Worm (Caenorhabditis elegans) whole organism, L2 larva: ENCODE measurements around the gene F42G2.2.
A peak's percentile ranks its signal among the peaks of the same experiment; 100 is the strongest.

ENCODE experiments used
- C34F6.9 ChIP-seq: fragments of 150-350 bp; optimal IDR thresholded peaks from 2 replicates; lab custom pipeline; 2014; ENCODE audit warnings: missing biosample characterization, missing genetic modification characterization
- F13H6.1 ChIP-seq: sonication (generic microtip); optimal IDR thresholded peaks from 2 replicates; lab custom pipeline; 2016; ENCODE audit warnings: missing genetic modification characterization, missing compliant biosample characterization
- ZK546.5 ChIP-seq: sonication (generic microtip); optimal IDR thresholded peaks from 2 replicates; lab custom pipeline; 2017; ENCODE audit warnings: missing biosample characterization, missing genetic modification characterization
- alr-1 ChIP-seq: fragments of 150-350 bp; optimal IDR thresholded peaks from 2 replicates; lab custom pipeline; 2014; ENCODE audit warnings: missing biosample characterization, missing genetic modification characterization
- ceh-16 ChIP-seq: fragments of 150-350 bp; optimal IDR thresholded peaks from 2 replicates; lab custom pipeline; 2014; ENCODE audit warnings: missing biosample characterization, missing genetic modification characterization
- crh-2 ChIP-seq: sonication (generic microtip); optimal IDR thresholded peaks from 2 replicates; lab custom pipeline; 2017; ENCODE audit warnings: missing biosample characterization, missing genetic modification characterization
- egl-27 ChIP-seq: sonication (generic microtip); optimal IDR thresholded peaks from 3 replicates; lab custom pipeline; 2017; ENCODE audit warnings: missing biosample characterization, missing genetic modification reagents, missing genetic modification characterization
- elt-3 ChIP-seq: sonication (generic microtip); optimal IDR thresholded peaks from 2 replicates; lab custom pipeline; 2017; ENCODE audit warnings: missing biosample characterization, missing genetic modification characterization
- fos-1 ChIP-seq: fragments of 150-350 bp; optimal IDR thresholded peaks from 2 replicates; lab custom pipeline; 2014; ENCODE audit warnings: missing biosample characterization, missing genetic modification characterization
- gmeb-1 ChIP-seq: fragments of 150-350 bp; optimal IDR thresholded peaks from 2 replicates; lab custom pipeline; 2014; ENCODE audit warnings: missing biosample characterization, missing genetic modification characterization
- lin-11 ChIP-seq: fragments of 150-350 bp; sonication (generic microtip); optimal IDR thresholded peaks from 2 replicates; lab custom pipeline; 2014; ENCODE audit warnings: missing biosample characterization, missing genetic modification characterization, inconsistent platforms, mixed read lengths
- lin-13 ChIP-seq: fragments of 150-350 bp; optimal IDR thresholded peaks from 2 replicates; lab custom pipeline; 2014; ENCODE audit warnings: missing biosample characterization, missing genetic modification reagents, missing genetic modification characterization
- lin-39 ChIP-seq: fragments of 150-350 bp; optimal IDR thresholded peaks from 2 replicates; lab custom pipeline; 2014; ENCODE audit warnings: missing biosample characterization, missing genetic modification reagents, missing genetic modification characterization
- mbf-1 ChIP-seq: sonication (generic microtip); optimal IDR thresholded peaks from 2 replicates; lab custom pipeline; 2017; ENCODE audit warnings: missing biosample characterization, missing genetic modification characterization
- mdl-1 ChIP-seq, 2 experiments: fragments of 150-350 bp in 1 of 2; sonication (generic microtip) in 1 of 2; optimal IDR thresholded peaks; 2 replicates each; lab custom pipeline; 2017; ENCODE audit warnings: missing biosample characterization in 2 of 2, missing genetic modification characterization in 2 of 2
- nhr-10 ChIP-seq: sonication (generic microtip); optimal IDR thresholded peaks from 2 replicates; lab custom pipeline; 2017; ENCODE audit warnings: missing biosample characterization, missing genetic modification characterization
- nhr-12 ChIP-seq: fragments of 150-350 bp; optimal IDR thresholded peaks from 2 replicates; lab custom pipeline; 2014; ENCODE audit warnings: missing biosample characterization, missing genetic modification characterization
- nhr-129 ChIP-seq: fragments of 150-350 bp; optimal IDR thresholded peaks from 2 replicates; lab custom pipeline; 2014; ENCODE audit warnings: missing biosample characterization, missing genetic modification characterization
- nhr-21 ChIP-seq: fragments of 150-350 bp; optimal IDR thresholded peaks from 2 replicates; lab custom pipeline; 2014; ENCODE audit warnings: missing biosample characterization, missing genetic modification characterization
- nhr-23 ChIP-seq: fragments of 150-350 bp; optimal IDR thresholded peaks from 2 replicates; lab custom pipeline; 2014; ENCODE audit warnings: missing biosample characterization, missing genetic modification reagents, missing genetic modification characterization
- nhr-25 ChIP-seq: fragments of 150-350 bp; sonication (generic microtip); optimal IDR thresholded peaks from 3 replicates; lab custom pipeline; 2014; ENCODE audit warnings: missing biosample characterization, missing genetic modification characterization
- nhr-6 ChIP-seq: fragments of 150-350 bp; optimal IDR thresholded peaks from 2 replicates; lab custom pipeline; 2014; ENCODE audit warnings: missing biosample characterization, missing genetic modification characterization
- nhr-77 ChIP-seq: fragments of 150-350 bp; optimal IDR thresholded peaks from 2 replicates; lab custom pipeline; 2014; ENCODE audit warnings: missing biosample characterization, missing genetic modification characterization
- peb-1 ChIP-seq: fragments of 150-350 bp; optimal IDR thresholded peaks from 2 replicates; lab custom pipeline; 2014; ENCODE audit warnings: missing biosample characterization, missing genetic modification characterization
- skn-1 ChIP-seq: sonication (generic microtip); optimal IDR thresholded peaks from 2 replicates; lab custom pipeline; 2017; ENCODE audit warnings: missing biosample characterization, missing genetic modification characterization
- sma-3 ChIP-seq: sonication (generic microtip); optimal IDR thresholded peaks from 2 replicates; lab custom pipeline; 2016; ENCODE audit warnings: missing genetic modification reagents, missing genetic modification characterization, missing compliant biosample characterization
- sma-9 ChIP-seq, 2 experiments: fragments of 150-350 bp in 1 of 2; sonication (generic microtip) in 1 of 2; optimal IDR thresholded peaks; 2 replicates each; lab custom pipeline; 2014 to 2016; ENCODE audit warnings: missing genetic modification characterization in 2 of 2, mild to moderate bottlenecking in 1 of 2, missing biosample characterization in 1 of 2, missing compliant biosample characterization in 1 of 2, missing genetic modification reagents in 1 of 2, moderate library complexity in 1 of 2
- snpc-4 ChIP-seq: fragments of 150-350 bp; optimal IDR thresholded peaks from 2 replicates; lab custom pipeline; 2014; ENCODE audit warnings: missing biosample characterization, missing genetic modification characterization
- unc-39 ChIP-seq: fragments of 150-350 bp; optimal IDR thresholded peaks from 2 replicates; lab custom pipeline; 2014; ENCODE audit warnings: missing biosample characterization, missing genetic modification characterization
- unc-55 ChIP-seq: fragments of 150-350 bp; sonication (generic microtip); optimal IDR thresholded peaks from 3 replicates; lab custom pipeline; 2014; ENCODE audit warnings: missing biosample characterization, missing genetic modification reagents, missing genetic modification characterization
- unc-62 ChIP-seq: fragments of 150-350 bp; optimal IDR thresholded peaks from 2 replicates; lab custom pipeline; 2014; ENCODE audit warnings: missing biosample characterization, missing genetic modification reagents, missing genetic modification characterization
- zag-1 ChIP-seq: fragments of 150-350 bp; optimal IDR thresholded peaks from 2 replicates; lab custom pipeline; 2014; ENCODE audit warnings: missing biosample characterization, missing genetic modification characterization
- ztf-11 ChIP-seq: sonication (generic microtip); optimal IDR thresholded peaks from 2 replicates; lab custom pipeline; 2017; ENCODE audit warnings: missing biosample characterization, missing genetic modification characterization
- ztf-4 ChIP-seq: fragments of 150-350 bp; optimal IDR thresholded peaks from 2 replicates; lab custom pipeline; 2014; ENCODE audit warnings: missing biosample characterization, missing genetic modification characterization

The F42G2.2 gene

ce11 chrII:2440312-2440711 lies 18.3 kb downstream of the F42G2.2 start:
- TF ChIP-seq nhr-6 (tag; lab: Kevin White, UChicago), result no peak
- TF ChIP-seq ztf-11 (tag; lab: Kevin White, UChicago), result no peak
- no peak for TF ChIP-seq crh-2 (tag; lab: Kevin White, UChicago)
- no peak for TF ChIP-seq nhr-77 (tag; lab: Kevin White, UChicago)
- no peak for TF ChIP-seq gmeb-1 (tag; lab: Kevin White, UChicago)
- TF ChIP-seq egl-27, result no peak
- TF ChIP-seq sma-9 (GFP tag; optimal IDR thresholded peaks at IDR 0.05; lab: Kevin White, UChicago), result no peak
- no peak for TF ChIP-seq sma-9 (tag; optimal IDR thresholded peaks at IDR 0.05; lab: Kevin White, UChicago)
- TF ChIP-seq snpc-4 (tag; lab: Kevin White, UChicago), result no peak
- no peak for TF ChIP-seq fos-1 (tag; lab: Kevin White, UChicago)
- TF ChIP-seq skn-1 (tag; lab: Kevin White, UChicago), result no peak
- no peak for TF ChIP-seq nhr-23
- no peak for TF ChIP-seq unc-39 (tag; lab: Kevin White, UChicago)
- TF ChIP-seq F13H6.1, result no peak
- TF ChIP-seq peb-1 (tag; lab: Kevin White, UChicago), result no peak
- TF ChIP-seq ceh-16, result no peak
- TF ChIP-seq nhr-21 (tag; lab: Kevin White, UChicago), result no peak
- no peak for TF ChIP-seq unc-62 (GFP tag; lab: Kevin White, UChicago)

ce11 chrII:2442243-2442642 lies 20.2 kb downstream of the F42G2.2 start:
- TF ChIP-seq ceh-16 (peak; percentile 23), nhr-129 (tag; lab: Kevin White, UChicago) (no peak), lin-39 (tag; lab: Kevin White, UChicago) (no peak), sma-3 (GFP tag; lab: Kevin White, UChicago) (peak; percentile 78), sma-9 (GFP tag; optimal IDR thresholded peaks at IDR 0.05; lab: Kevin White, UChicago) (peak; percentile 89), sma-9 (tag; optimal IDR thresholded peaks at IDR 0.05; lab: Kevin White, UChicago) (no peak), lin-13 (GFP tag; lab: Kevin White, UChicago) (peak; percentile 8), nhr-25 (tag; lab: Kevin White, UChicago) (peak; percentile 33), crh-2 (tag; lab: Kevin White, UChicago) (peak; percentile 36), C34F6.9 (tag; lab: Kevin White, UChicago) (peak; percentile 13), fos-1 (tag; lab: Kevin White, UChicago) (peak; percentile 31), unc-55 (GFP tag; lab: Kevin White, UChicago) (no peak)

- TF ChIP-seq fos-1 (tag; lab: Kevin White, UChicago) (no peak), C34F6.9 (tag; lab: Kevin White, UChicago) (no peak), ztf-4 (tag; lab: Kevin White, UChicago) (no peak)
These were observed 21.0 kb downstream of the F42G2.2 start, which contains the start of gene vab-19 for ce11 chrII:2442979-2443378. TSS of gene vab-19 (plus strand) at chrII:2443279.

- TF ChIP-seq mbf-1 (tag; lab: Kevin White, UChicago) (no peak), alr-1 (tag; lab: Kevin White, UChicago) (no peak), elt-3 (tag; lab: Kevin White, UChicago) (no peak), F13H6.1 (no peak), nhr-12 (tag; lab: Kevin White, UChicago) (no peak), mdl-1 (tag; optimal IDR thresholded peaks at IDR 0.05; lab: Kevin White, UChicago) (no peak), nhr-23 (no peak), skn-1 (tag; lab: Kevin White, UChicago) (no peak), unc-39 (tag; lab: Kevin White, UChicago) (no peak), sma-9 (GFP tag; optimal IDR thresholded peaks at IDR 0.05; lab: Kevin White, UChicago) (no peak), sma-9 (tag; optimal IDR thresholded peaks at IDR 0.05; lab: Kevin White, UChicago) (no peak), ZK546.5 (tag; lab: Kevin White, UChicago) (no peak)
These were observed 23.2 kb downstream of the F42G2.2 start for ce11 chrII:2445164-2445563.

DNA sequence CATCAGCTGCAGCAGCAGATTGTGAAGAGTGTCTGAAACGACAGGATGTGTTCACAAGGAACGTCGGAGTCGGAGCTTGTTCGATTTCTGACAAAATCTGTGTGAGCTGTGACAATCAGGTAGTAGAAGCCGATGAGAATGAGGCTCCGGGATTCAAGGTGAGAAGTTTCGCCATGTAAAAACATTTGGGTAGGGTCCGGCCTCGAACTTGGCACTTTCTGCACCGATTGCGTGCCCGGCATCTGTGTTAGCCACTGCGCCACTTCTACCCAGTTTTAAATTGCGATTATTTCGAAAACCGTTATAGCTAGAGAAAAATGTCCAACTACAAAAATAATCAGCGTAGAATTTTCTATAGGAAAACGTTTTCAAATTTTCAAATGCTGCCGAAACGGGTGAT lies 24.7 kb downstream of the F42G2.2 start:
- TF ChIP-seq nhr-10 (tag; lab: Kevin White, UChicago) (no peak), lin-11 (tag; lab: Kevin White, UChicago) (no peak), nhr-25 (tag; lab: Kevin White, UChicago) (no peak), mbf-1 (tag; lab: Kevin White, UChicago) (no peak), alr-1 (tag; lab: Kevin White, UChicago) (no peak), unc-39 (tag; lab: Kevin White, UChicago) (no peak), sma-3 (GFP tag; lab: Kevin White, UChicago) (no peak), lin-39 (tag; lab: Kevin White, UChicago) (no peak), unc-55 (GFP tag; lab: Kevin White, UChicago) (no peak), lin-13 (GFP tag; lab: Kevin White, UChicago) (no peak), unc-62 (GFP tag; lab: Kevin White, UChicago) (no peak), zag-1 (no peak), nhr-12 (tag; lab: Kevin White, UChicago) (no peak), F13H6.1 (no peak)
